Worm (Caenorhabditis elegans): ENCODE measurements around the gene Y70G10A.3.

Gene Y70G10A.3

ce11 chrIII:10248441-10249137, 9.7 kb downstream of the Y70G10A.3 start, which contains the start of the genes div-1 and cor-1 (continued):
- TF ChIP-seq snpc-4 (GFP tag; optimal IDR thresholded peaks at IDR 0.05), result no peak
- no peak for TF ChIP-seq snpc-4 (tag; optimal IDR thresholded peaks at IDR 0.05)
- TF ChIP-seq bed-2 (GFP tag; IDR thresholded peaks at IDR 0.05), result no peak
- 0 out of 2 replicates have a peak, but pooled peaks have one; percentile 9 for TF ChIP-seq dox-1 (GFP tag; IDR thresholded peaks at IDR 0.05)
- TF ChIP-seq F10E7.11 (tag; optimal IDR thresholded peaks at IDR 0.05), result no peak
- peak; percentile 52 for TF ChIP-seq lin-54 (GFP tag; optimal IDR thresholded peaks at IDR 0.05)

ce11 chrIII:10251114-10251513, 12.2 kb downstream of the Y70G10A.3 start:
- TF ChIP-seq ceh-58 (GFP tag; IDR thresholded peaks at IDR 0.05), result no peak
- TF ChIP-seq let-607 (tag; optimal IDR thresholded peaks at IDR 0.05), result no peak
- TF ChIP-seq hmg-20 (GFP tag; IDR thresholded peaks at IDR 0.05), result no peak
- TF ChIP-seq dox-1 (GFP tag; IDR thresholded peaks at IDR 0.05), result no peak
- no peak for TF ChIP-seq Y67H2A.10 (GFP tag; conservative IDR thresholded peaks at IDR 0.05)
- TF ChIP-seq nhr-90 (tag; optimal IDR thresholded peaks at IDR 0.05), result no peak
- no peak for TF ChIP-seq egl-18 (GFP tag; IDR thresholded peaks at IDR 0.05)
- TF ChIP-seq rcor-1 (GFP tag; IDR thresholded peaks at IDR 0.05), result no peak
- no peak for TF ChIP-seq F23B12.7 (tag; optimal IDR thresholded peaks at IDR 0.05; ENCODE audit: insufficient read depth)
- TF ChIP-seq Y53F4B.3 (GFP tag; IDR thresholded peaks at IDR 0.05), result no peak
- TF ChIP-seq die-1 (tag; optimal IDR thresholded peaks at IDR 0.05), result no peak
- TF ChIP-seq ceh-79 (tag; optimal IDR thresholded peaks at IDR 0.05), result no peak
- no peak for TF ChIP-seq sdz-38 (tag; optimal IDR thresholded peaks at IDR 0.05)
- no peak for TF ChIP-seq tlf-1 (GFP tag; optimal IDR thresholded peaks at IDR 0.05)
- TF ChIP-seq snpc-1.3 (tag; optimal IDR thresholded peaks at IDR 0.05; ENCODE audit: insufficient read depth), result no peak

ce11 chrIII:10253334-10253733, 14.4 kb downstream of the Y70G10A.3 start:
- TF ChIP-seq egrh-3 (GFP tag; IDR thresholded peaks at IDR 0.05) (peak; percentile 26; the same call in 1 of the 2 replicates), zfh-2 (GFP tag; conservative IDR thresholded peaks at IDR 0.05) (peak; percentile 63), ama-1 (optimal IDR thresholded peaks at IDR 0.05) (no peak), ama-1 (GFP tag; optimal IDR thresholded peaks at IDR 0.05) (no peak)

ce11 chrIII:10254583-10254982, 15.7 kb downstream of the Y70G10A.3 start, which contains the start of gene R01H10.4:
Gene R01H10.4 (plus strand): TSS chrIII:10254818.
- no peak for TF ChIP-seq bed-1 (GFP tag; IDR thresholded peaks at IDR 0.05)
- no peak for TF ChIP-seq Y79H2A.3 (GFP tag; conservative IDR thresholded peaks at IDR 0.05)
- TF ChIP-seq mcd-1 (GFP tag; IDR thresholded peaks at IDR 0.05), result no peak
- no peak for TF ChIP-seq ccch-3 (GFP tag; optimal IDR thresholded peaks at IDR 0.05)
- TF ChIP-seq nhr-120 (GFP tag; IDR thresholded peaks at IDR 0.05), result no peak
- no peak for TF ChIP-seq F22D6.2 (tag; optimal IDR thresholded peaks at IDR 0.05)
- TF ChIP-seq sdz-38 (tag; optimal IDR thresholded peaks at IDR 0.05), result no peak

ce11 chrIII:10258641-10259040, 19.7 kb downstream of the Y70G10A.3 start, which contains the start of gene rip-1:
Gene rip-1 (minus strand): TSS chrIII:10258741.
- TF ChIP-seq B0035.1 (tag; optimal IDR thresholded peaks at IDR 0.05) (no peak), him-1 (tag; optimal IDR thresholded peaks at IDR 0.05) (no peak), tbp1 (GFP tag; optimal IDR thresholded peaks at IDR 0.05) (no peak), lin-54 (GFP tag; optimal IDR thresholded peaks at IDR 0.05) (no peak), nhr-80 (tag; optimal IDR thresholded peaks at IDR 0.05) (no peak)

Measured in whole organism, young adult.